Fruit fly (Drosophila melanogaster): Measurements from ENCODE around the gene CG15022.

The CG15022 gene

dm6 chr3L:4413800-4414446 lies 46.2 kb downstream of the CG15022 start:
- TF ChIP-seq ovo (GFP tag; optimal IDR thresholded peaks at IDR 0.05): peak; percentile 66
- no peak for TF ChIP-seq CG11617 (GFP tag; optimal IDR thresholded peaks at IDR 0.05)
- peak; percentile 20 for TF ChIP-seq bab1 (GFP tag; optimal IDR thresholded peaks at IDR 0.05)
- TF ChIP-seq Hr96 (GFP tag; optimal IDR thresholded peaks at IDR 0.05): no peak
- no peak for TF ChIP-seq CG14711 (tag; optimal IDR thresholded peaks at IDR 0.05)
- TF ChIP-seq CG33017 (tag; optimal IDR thresholded peaks at IDR 0.05): no peak
- TF ChIP-seq tj (GFP tag; optimal IDR thresholded peaks at IDR 0.05): peak; percentile 37
- peak; percentile 39 for TF ChIP-seq Mnt (GFP tag; optimal IDR thresholded peaks at IDR 0.05)
- TF ChIP-seq pad (GFP tag; optimal IDR thresholded peaks at IDR 0.05): peak; percentile 8
- no peak for TF ChIP-seq CG5204 (GFP tag; optimal IDR thresholded peaks at IDR 0.05)
- no peak for TF ChIP-seq CG1620 (GFP tag; optimal IDR thresholded peaks at IDR 0.05)
- no peak for TF ChIP-seq Crg-1 (GFP tag; optimal IDR thresholded peaks at IDR 0.05)
- no peak for TF ChIP-seq cnc (optimal IDR thresholded peaks at IDR 0.05)
- peak; percentile 100 for TF ChIP-seq kay (GFP tag; ENCODE audit: borderline replicate concordance)
- TF ChIP-seq cic (GFP tag; optimal IDR thresholded peaks at IDR 0.05): peak; percentile 93
- peak; percentile 1 for TF ChIP-seq CG7045 (GFP tag; optimal IDR thresholded peaks at IDR 0.05)
- TF ChIP-seq CG7101 (tag; optimal IDR thresholded peaks at IDR 0.05): peak; percentile 4
- peak; percentile 48 for TF ChIP-seq toe (GFP tag; optimal IDR thresholded peaks at IDR 0.05)
- peak; percentile 29 for TF ChIP-seq Clk (GFP tag; optimal IDR thresholded peaks at IDR 0.05)
- peak; percentile 79 for TF ChIP-seq CG12768 (GFP tag; optimal IDR thresholded peaks at IDR 0.05)

DNA sequence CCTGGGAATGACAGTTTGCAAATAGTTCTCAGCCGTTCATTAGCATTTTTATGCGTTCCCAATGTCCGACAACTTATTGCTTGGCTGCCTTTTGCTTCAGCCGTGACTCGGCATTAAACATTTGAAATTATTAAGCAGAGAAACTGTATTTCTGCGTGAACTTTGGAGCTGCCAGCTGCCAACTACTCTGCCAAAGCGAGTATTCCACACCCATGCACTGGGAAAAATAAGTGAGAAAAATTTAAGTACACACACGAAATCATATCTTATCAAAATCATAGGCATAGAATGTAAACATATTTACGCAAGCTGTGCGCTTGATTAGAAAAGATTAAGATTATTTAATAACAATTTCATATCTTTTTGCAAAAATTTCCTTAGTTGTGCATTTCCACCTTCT lies 47.1 kb downstream of the CG15022 start:
- TF ChIP-seq CG5204 (GFP tag; optimal IDR thresholded peaks at IDR 0.05) (peak; percentile 57), pad (GFP tag; optimal IDR thresholded peaks at IDR 0.05) (no peak), CG12768 (GFP tag; optimal IDR thresholded peaks at IDR 0.05) (peak; percentile 44), cic (GFP tag; optimal IDR thresholded peaks at IDR 0.05) (no peak), CG1620 (GFP tag; optimal IDR thresholded peaks at IDR 0.05) (no peak), cnc (optimal IDR thresholded peaks at IDR 0.05) (peak; percentile 81 to 89), CG11617 (GFP tag; optimal IDR thresholded peaks at IDR 0.05) (no peak), Hr96 (GFP tag; optimal IDR thresholded peaks at IDR 0.05) (no peak), Mnt (GFP tag; optimal IDR thresholded peaks at IDR 0.05) (no peak), CG7045 (GFP tag; optimal IDR thresholded peaks at IDR 0.05) (peak; percentile 15), ovo (GFP tag; optimal IDR thresholded peaks at IDR 0.05) (no peak), CG33017 (tag; optimal IDR thresholded peaks at IDR 0.05) (no peak), CG7101 (tag; optimal IDR thresholded peaks at IDR 0.05) (peak; percentile 9), bab1 (GFP tag; optimal IDR thresholded peaks at IDR 0.05) (no peak), Crg-1 (GFP tag; optimal IDR thresholded peaks at IDR 0.05) (no peak), toe (GFP tag; optimal IDR thresholded peaks at IDR 0.05) (peak; percentile 41), tj (GFP tag; optimal IDR thresholded peaks at IDR 0.05) (no peak), kay (GFP tag; ENCODE audit: borderline replicate concordance) (peak; percentile 75), CG14711 (tag; optimal IDR thresholded peaks at IDR 0.05) (no peak), Clk (GFP tag; optimal IDR thresholded peaks at IDR 0.05) (no peak)

dm6 chr3L:4411951-4412350 lies 48.2 kb downstream of the CG15022 start:
- TF ChIP-seq kay (GFP tag; ENCODE audit: borderline replicate concordance): peak; percentile 89
- TF ChIP-seq tj (GFP tag; optimal IDR thresholded peaks at IDR 0.05): no peak

dm6 chr3L:4411025-4411873 lies 48.9 kb downstream of the CG15022 start:
- peak; percentile 11 for TF ChIP-seq CG7101 (tag; optimal IDR thresholded peaks at IDR 0.05)
- TF ChIP-seq CG5204 (GFP tag; optimal IDR thresholded peaks at IDR 0.05): no peak
- no peak for TF ChIP-seq CG7045 (GFP tag; optimal IDR thresholded peaks at IDR 0.05)
- no peak for TF ChIP-seq Hr96 (GFP tag; optimal IDR thresholded peaks at IDR 0.05)
- TF ChIP-seq cic (GFP tag; optimal IDR thresholded peaks at IDR 0.05): no peak
- TF ChIP-seq Crg-1 (GFP tag; optimal IDR thresholded peaks at IDR 0.05): peak; percentile 46
- no peak for TF ChIP-seq CG14711 (tag; optimal IDR thresholded peaks at IDR 0.05)
- peak; percentile 3 for TF ChIP-seq CG33017 (tag; optimal IDR thresholded peaks at IDR 0.05)
- TF ChIP-seq Mnt (GFP tag; optimal IDR thresholded peaks at IDR 0.05): no peak
- TF ChIP-seq Clk (GFP tag; optimal IDR thresholded peaks at IDR 0.05): no peak
- peak; percentile 14 for TF ChIP-seq CG12768 (GFP tag; optimal IDR thresholded peaks at IDR 0.05)
- no peak for TF ChIP-seq cnc (optimal IDR thresholded peaks at IDR 0.05)
- TF ChIP-seq bab1 (GFP tag; optimal IDR thresholded peaks at IDR 0.05): no peak
- TF ChIP-seq tj (GFP tag; optimal IDR thresholded peaks at IDR 0.05): peak; percentile 53
- TF ChIP-seq toe (GFP tag; optimal IDR thresholded peaks at IDR 0.05): no peak
- no peak for TF ChIP-seq pad (GFP tag; optimal IDR thresholded peaks at IDR 0.05)
- TF ChIP-seq ovo (GFP tag; optimal IDR thresholded peaks at IDR 0.05): no peak
- peak; percentile 89 for TF ChIP-seq kay (GFP tag; ENCODE audit: borderline replicate concordance)
- no peak for TF ChIP-seq CG1620 (GFP tag; optimal IDR thresholded peaks at IDR 0.05)
- no peak for TF ChIP-seq CG11617 (GFP tag; optimal IDR thresholded peaks at IDR 0.05)

DNA sequence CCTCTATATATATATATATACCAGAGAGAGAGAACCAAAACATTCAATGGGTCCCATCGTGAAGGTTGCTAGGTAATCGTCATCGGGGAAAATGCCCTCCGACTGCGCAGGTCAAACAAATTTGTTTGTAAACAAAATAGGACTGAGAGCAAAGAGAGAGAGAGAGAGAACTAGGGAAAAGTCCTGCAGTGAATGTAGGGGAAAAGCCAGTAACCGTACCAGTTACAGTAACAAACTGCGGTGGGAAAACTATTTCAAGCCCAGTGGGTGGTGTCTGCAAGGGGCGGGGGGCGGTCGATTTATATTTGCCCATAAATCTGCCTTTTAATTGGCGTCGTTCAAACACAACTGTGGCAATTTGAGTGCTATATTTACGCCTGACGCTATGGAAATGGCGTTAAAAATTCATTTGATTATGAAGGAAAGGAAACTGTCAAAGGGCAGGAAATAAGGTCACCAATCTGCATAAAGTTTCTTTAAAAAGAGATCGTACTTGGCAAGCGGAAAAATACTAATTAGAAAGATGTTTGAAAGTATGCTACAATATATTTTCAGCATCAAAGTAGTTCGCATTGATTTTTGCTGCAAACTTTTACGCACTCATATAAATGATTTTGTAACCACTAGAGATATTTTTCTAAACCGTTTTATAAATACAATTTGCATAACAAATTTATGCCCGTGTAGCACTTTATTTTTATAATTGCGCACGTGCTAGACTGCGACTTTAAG lies 50.1 kb downstream of the CG15022 start:
- TF ChIP-seq tj (GFP tag; optimal IDR thresholded peaks at IDR 0.05): no peak
- TF ChIP-seq cnc (optimal IDR thresholded peaks at IDR 0.05): no peak
- no peak for TF ChIP-seq bab1 (GFP tag; optimal IDR thresholded peaks at IDR 0.05)
- TF ChIP-seq Hr96 (GFP tag; optimal IDR thresholded peaks at IDR 0.05): no peak
- TF ChIP-seq CG12768 (GFP tag; optimal IDR thresholded peaks at IDR 0.05): no peak
- TF ChIP-seq cic (GFP tag; optimal IDR thresholded peaks at IDR 0.05): no peak
- peak; percentile 4 for TF ChIP-seq Mnt (GFP tag; optimal IDR thresholded peaks at IDR 0.05)
- no peak for TF ChIP-seq kay (GFP tag; ENCODE audit: borderline replicate concordance)
- peak; percentile 82 for TF ChIP-seq pad (GFP tag; optimal IDR thresholded peaks at IDR 0.05)
- TF ChIP-seq toe (GFP tag; optimal IDR thresholded peaks at IDR 0.05): no peak
- no peak for TF ChIP-seq CG5204 (GFP tag; optimal IDR thresholded peaks at IDR 0.05)
- no peak for TF ChIP-seq Crg-1 (GFP tag; optimal IDR thresholded peaks at IDR 0.05)
- no peak for TF ChIP-seq CG33017 (tag; optimal IDR thresholded peaks at IDR 0.05)
- TF ChIP-seq Clk (GFP tag; optimal IDR thresholded peaks at IDR 0.05): no peak

Data from whole organism, adult.